Worm (Caenorhabditis elegans): ENCODE results near the gene ZK673.1.

The ZK673.1 gene

ce11 chrII:10494467-10494866 lies 51.5 kb downstream of the ZK673.1 start, which contains the start of gene ZK666.14:
TSS of gene ZK666.14 (plus strand) at chrII:10494767.
- TF ChIP-seq ets-7 (tag; optimal IDR thresholded peaks at IDR 0.05) (no peak), sea-1 (GFP tag; conservative IDR thresholded peaks at IDR 0.05) (no peak), pes-1 (GFP tag; IDR thresholded peaks at IDR 0.05) (no peak), B0310.2 (tag; optimal IDR thresholded peaks at IDR 0.05) (no peak), hnd-1 (tag; optimal IDR thresholded peaks at IDR 0.05) (no peak), scrt-1 (GFP tag; IDR thresholded peaks at IDR 0.05) (no peak), hmbx-1 (tag; optimal IDR thresholded peaks at IDR 0.05) (no peak), tbx-11 (GFP tag; IDR thresholded peaks at IDR 0.05) (no peak), aly-1 (tag; optimal IDR thresholded peaks at IDR 0.05) (no peak), ceh-36 (tag; optimal IDR thresholded peaks at IDR 0.05) (no peak), tra-4 (tag; optimal IDR thresholded peaks at IDR 0.05) (no peak), F13C5.2 (tag; optimal IDR thresholded peaks at IDR 0.05) (no peak), tbx-37 (GFP tag; conservative IDR thresholded peaks at IDR 0.05) (no peak), hmg-4 (GFP tag; optimal IDR thresholded peaks at IDR 0.05) (no peak), ama-1 (optimal IDR thresholded peaks at IDR 0.05) (no peak), ceh-13 (GFP tag; optimal IDR thresholded peaks at IDR 0.05) (no peak)

All from whole organism, early embryonic.